Fruit fly (Drosophila melanogaster) whole organism, pupa: ENCODE results near the gene GluRIIC.
A peak's percentile ranks its signal among the peaks of the same experiment; 100 is the strongest.

Experiments used
- CG12605 ChIP-seq: fragments of 200-800 bp; sonication (Bioruptor generic); IDR thresholded peaks from 2 replicates; pipeline ENCODE4 v1.3.6; 2022; ENCODE audit warnings: missing biosample characterization, missing genetic modification characterization
- CG13204 ChIP-seq: fragments of 200-800 bp; sonication (Bioruptor generic); optimal IDR thresholded peaks from 2 replicates; lab custom pipeline; 2018; ENCODE audit warnings: missing biosample characterization, mild to moderate bottlenecking, missing genetic modification characterization, moderate library complexity
- CG17806 ChIP-seq: fragments of 200-800 bp; sonication (Bioruptor generic); optimal IDR thresholded peaks from 2 replicates; lab custom pipeline; 2018; ENCODE audit warnings: missing biosample characterization, mild to moderate bottlenecking, missing genetic modification characterization, moderate library complexity
- D1 ChIP-seq: fragments of 200-800 bp; sonication (Bioruptor generic); optimal IDR thresholded peaks from 2 replicates; lab custom pipeline; 2018; ENCODE audit warnings: missing biosample characterization, mild to moderate bottlenecking, missing genetic modification characterization, moderate library complexity
- EcR ChIP-seq: fragments of 200-800 bp; sonication (Bioruptor generic); optimal IDR thresholded peaks from 3 replicates; lab custom pipeline; 2019; ENCODE audit warnings: missing biosample characterization, missing genetic modification characterization, mild to moderate bottlenecking, moderate library complexity, missing genetic modification reagents
- Pif1A ChIP-seq: fragments of 200-800 bp; sonication (Bioruptor generic); optimal IDR thresholded peaks from 3 replicates; lab custom pipeline; 2016; ENCODE audit warnings: missing biosample characterization, missing genetic modification characterization
- Snoo ChIP-seq: fragments of 200-800 bp; sonication (Bioruptor generic); optimal IDR thresholded peaks from 3 replicates; lab custom pipeline; 2017; ENCODE audit warnings: missing biosample characterization, mild to moderate bottlenecking, missing genetic modification characterization, inconsistent platforms

- TF ChIP-seq EcR (no peak), CG17806 (tag; lab: Kevin White, UChicago) (no peak), D1 (tag; lab: Kevin White, UChicago) (no peak), Pif1A (GFP tag; lab: Kevin White, UChicago) (no peak), CG13204 (no peak), Snoo (tag; lab: Kevin White, UChicago) (no peak), CG12605 (GFP tag; lab: Robert Waterston, UW) (peak; percentile 83)
Observed at dm6 chr2L:918738-919137, 4.9 kb downstream of the GluRIIC start.
